Worm (Caenorhabditis elegans) whole organism, L1 larva: ENCODE results near the gene C25H3.3.
A peak's percentile ranks its signal among the peaks of the same experiment; 100 is the strongest.

Experiments
- C04F5.9 ChIP-seq: sonication (generic microtip); optimal IDR thresholded peaks from 2 replicates; lab custom pipeline; 2016; ENCODE audit warnings: missing genetic modification characterization, missing compliant biosample characterization
- C16A3.4 ChIP-seq: fragments of 150-350 bp; optimal IDR thresholded peaks from 2 replicates; lab custom pipeline; 2014; ENCODE audit warnings: missing biosample characterization, missing genetic modification characterization
- C34B4.2 ChIP-seq: sonication (generic microtip); optimal IDR thresholded peaks from 2 replicates; lab custom pipeline; 2017; ENCODE audit warnings: mild to moderate bottlenecking, missing genetic modification characterization, missing compliant biosample characterization
- Y116A8C.19 ChIP-seq: sonication (generic microtip); optimal IDR thresholded peaks from 2 replicates; lab custom pipeline; 2016; ENCODE audit warnings: missing compliant biosample characterization, missing genetic modification characterization, borderline replicate concordance
- aly-2 ChIP-seq: fragments of 150-350 bp; optimal IDR thresholded peaks from 2 replicates; lab custom pipeline; 2014; ENCODE audit warnings: missing biosample characterization, missing genetic modification characterization
- blmp-1 ChIP-seq: fragments of 150-350 bp; optimal IDR thresholded peaks from 2 replicates; lab custom pipeline; 2014; ENCODE audit warnings: missing biosample characterization, missing genetic modification characterization
- ceh-63 ChIP-seq: fragments of 200-800 bp; sonication (Bioruptor generic); optimal IDR thresholded peaks from 2 replicates; lab custom pipeline; 2018; ENCODE audit warnings: mild to moderate bottlenecking, missing genetic modification characterization, missing compliant biosample characterization
- ceh-88 ChIP-seq: fragments of 200-800 bp; sonication (Bioruptor generic); IDR thresholded peaks from 2 replicates; pipeline ENCODE4 v1.3.6; 2022; ENCODE audit warnings: missing genetic modification characterization, missing compliant biosample characterization
- ceh-90 ChIP-seq: sonication (generic microtip); optimal IDR thresholded peaks from 2 replicates; lab custom pipeline; 2016; ENCODE audit warnings: missing genetic modification characterization, missing compliant biosample characterization
- ces-1 ChIP-seq: fragments of 150-350 bp; optimal IDR thresholded peaks from 2 replicates; lab custom pipeline; 2014; ENCODE audit warnings: missing biosample characterization, missing genetic modification reagents, missing genetic modification characterization
- dpl-1 ChIP-seq, 3 experiments: fragments of 150-350 bp in 2 of 3; sonication (generic microtip) in 1 of 3; optimal IDR thresholded peaks; 2 replicates each; lab custom pipeline; 2014 to 2017; ENCODE audit warnings: missing biosample characterization in 3 of 3, missing genetic modification characterization in 3 of 3, missing genetic modification reagents in 3 of 3
- efl-1 ChIP-seq, 4 experiments: fragments of 150-350 bp; optimal IDR thresholded peaks in 3 of 4; peaks in 1 of 4; 1 replicate in 1 of 4; 2 replicates in 3 of 4; lab custom pipeline; 2014; ENCODE audit warnings: missing biosample characterization in 2 of 4, missing genetic modification characterization in 2 of 4, missing genetic modification reagents in 2 of 4
- egl-13 ChIP-seq: sonication (generic microtip); optimal IDR thresholded peaks from 2 replicates; lab custom pipeline; 2016; ENCODE audit warnings: missing genotype, missing genetic modification reagents, missing genetic modification characterization, missing compliant biosample characterization
- elt-2 ChIP-seq: sonication (generic microtip); optimal IDR thresholded peaks from 2 replicates; lab custom pipeline; 2016; ENCODE audit warnings: missing genetic modification characterization, mild to moderate bottlenecking, inconsistent platforms, missing compliant biosample characterization, missing genetic modification reagents
- elt-3 ChIP-seq, 6 experiments: fragments of 150-350 bp in 1 of 6; sonication (generic microtip); optimal IDR thresholded peaks; 2 replicates each; lab custom pipeline; 2017 to 2018; ENCODE audit warnings: missing biosample characterization in 6 of 6, missing genetic modification characterization in 6 of 6, inconsistent platforms in 1 of 6
- ets-5 ChIP-seq: fragments of 200-800 bp; sonication (Bioruptor generic); IDR thresholded peaks from 2 replicates; pipeline ENCODE4 v1.3.6; 2022; ENCODE audit warnings: missing genetic modification characterization, missing compliant biosample characterization
- fkh-10 ChIP-seq: sonication (generic microtip); optimal IDR thresholded peaks from 2 replicates; lab custom pipeline; 2017; ENCODE audit warnings: missing biosample characterization, missing genetic modification reagents, missing genetic modification characterization
- fkh-4 ChIP-seq: sonication (generic microtip); optimal IDR thresholded peaks from 2 replicates; lab custom pipeline; 2016; ENCODE audit warnings: missing compliant biosample characterization, missing genetic modification characterization, borderline replicate concordance
- fkh-8 ChIP-seq: sonication (generic microtip); optimal IDR thresholded peaks from 2 replicates; lab custom pipeline; 2016; ENCODE audit warnings: mild to moderate bottlenecking, missing genetic modification characterization, missing compliant biosample characterization
- grh-1 ChIP-seq: fragments of 200-800 bp; sonication (Bioruptor generic); IDR thresholded peaks from 2 replicates; pipeline ENCODE4 v1.3.6; 2022; ENCODE audit warnings: missing genetic modification reagents, missing genetic modification characterization, missing compliant biosample characterization
- hlh-17 ChIP-seq: fragments of 200-800 bp; sonication (Bioruptor generic); optimal IDR thresholded peaks from 2 replicates; lab custom pipeline; 2018; ENCODE audit warnings: missing genetic modification characterization, mild to moderate bottlenecking, missing compliant biosample characterization, moderate library complexity, borderline replicate concordance
- hlh-4 ChIP-seq: sonication (generic microtip); optimal IDR thresholded peaks from 2 replicates; lab custom pipeline; 2016; ENCODE audit warnings: mild to moderate bottlenecking, missing genetic modification characterization, missing compliant biosample characterization
- hpl-2 ChIP-seq: fragments of 150-350 bp; optimal IDR thresholded peaks from 2 replicates; lab custom pipeline; 2014; ENCODE audit warnings: missing biosample characterization, missing genetic modification reagents, missing genetic modification characterization
- irx-1 ChIP-seq: sonication (generic microtip); optimal IDR thresholded peaks from 2 replicates; lab custom pipeline; 2016; ENCODE audit warnings: missing genetic modification characterization, missing compliant biosample characterization
- jun-1 ChIP-seq: fragments of 150-350 bp; optimal IDR thresholded peaks from 2 replicates; lab custom pipeline; 2014; ENCODE audit warnings: missing biosample characterization, missing genetic modification reagents, missing genetic modification characterization
- lin-13 ChIP-seq: fragments of 150-350 bp; optimal IDR thresholded peaks from 2 replicates; lab custom pipeline; 2014; ENCODE audit warnings: missing biosample characterization, missing genetic modification reagents, missing genetic modification characterization
- lin-14 ChIP-seq: fragments of 200-800 bp; sonication (Bioruptor generic); optimal IDR thresholded peaks from 2 replicates; lab custom pipeline; 2018; ENCODE audit warnings: mild to moderate bottlenecking, missing genetic modification characterization, moderate library complexity, missing compliant biosample characterization
- lin-39 ChIP-seq: fragments of 150-350 bp; optimal IDR thresholded peaks from 2 replicates; lab custom pipeline; 2014; ENCODE audit warnings: missing biosample characterization, missing genetic modification reagents, missing genetic modification characterization
- mef-2 ChIP-seq: fragments of 150-350 bp; optimal IDR thresholded peaks from 2 replicates; lab custom pipeline; 2014; ENCODE audit warnings: missing biosample characterization, missing genetic modification characterization
- mep-1 ChIP-seq: fragments of 150-350 bp; optimal IDR thresholded peaks from 2 replicates; lab custom pipeline; 2014; ENCODE audit warnings: missing biosample characterization, missing genetic modification characterization
- nhr-28 ChIP-seq: fragments of 150-350 bp; optimal IDR thresholded peaks from 2 replicates; lab custom pipeline; 2014; ENCODE audit warnings: missing biosample characterization, missing genetic modification characterization
- nhr-47 ChIP-seq: sonication (generic microtip); optimal IDR thresholded peaks from 2 replicates; lab custom pipeline; 2016; ENCODE audit warnings: mild to moderate bottlenecking, missing genetic modification characterization, moderate library complexity, missing compliant biosample characterization
- nhr-71 ChIP-seq: sonication (generic microtip); optimal IDR thresholded peaks from 2 replicates; lab custom pipeline; 2016; ENCODE audit warnings: mild to moderate bottlenecking, missing genetic modification characterization, moderate library complexity, missing compliant biosample characterization
- nhr-84 ChIP-seq: sonication (generic microtip); optimal IDR thresholded peaks from 2 replicates; lab custom pipeline; 2017; ENCODE audit warnings: missing biosample characterization, missing genetic modification characterization
- nhr-85 ChIP-seq: sonication (generic microtip); peaks from one replicate; lab custom pipeline; 2016; ENCODE audit warnings: missing genetic modification characterization, inconsistent platforms, missing compliant biosample characterization
- pag-3 ChIP-seq: sonication (generic microtip); optimal IDR thresholded peaks from 2 replicates; lab custom pipeline; 2017; ENCODE audit warnings: missing genetic modification characterization, mild to moderate bottlenecking, missing compliant biosample characterization, antibody characterized with exemption, borderline replicate concordance; ENCODE audit not compliant: insufficient read depth
- snu-23 ChIP-seq: sonication (generic microtip); optimal IDR thresholded peaks from 2 replicates; lab custom pipeline; 2016; ENCODE audit warnings: missing genetic modification characterization, missing compliant biosample characterization
- sox-4 ChIP-seq: sonication (generic microtip); optimal IDR thresholded peaks from 2 replicates; lab custom pipeline; 2016; ENCODE audit warnings: missing genetic modification characterization, missing compliant biosample characterization
- sptf-1 ChIP-seq: fragments of 150-350 bp; optimal IDR thresholded peaks from 2 replicates; lab custom pipeline; 2014; ENCODE audit warnings: missing biosample characterization, missing genetic modification characterization
- swsn-7 ChIP-seq: sonication (generic microtip); optimal IDR thresholded peaks from 2 replicates; lab custom pipeline; 2016; ENCODE audit warnings: missing genetic modification characterization, missing compliant biosample characterization
- tbx-2 ChIP-seq: sonication (generic microtip); optimal IDR thresholded peaks from 2 replicates; lab custom pipeline; 2016; ENCODE audit warnings: missing genetic modification characterization, missing compliant biosample characterization
- tlp-1 ChIP-seq: fragments of 150-350 bp; optimal IDR thresholded peaks from 2 replicates; lab custom pipeline; 2014; ENCODE audit warnings: missing biosample characterization, missing genetic modification characterization
- unc-130 ChIP-seq: fragments of 150-350 bp; optimal IDR thresholded peaks from 2 replicates; lab custom pipeline; 2017; ENCODE audit warnings: missing biosample characterization, missing genetic modification characterization, inconsistent platforms
- unc-30 ChIP-seq: sonication (generic microtip); optimal IDR thresholded peaks from 2 replicates; lab custom pipeline; 2017; ENCODE audit warnings: missing biosample characterization, missing genetic modification characterization
- unc-62 ChIP-seq: fragments of 150-350 bp; optimal IDR thresholded peaks from 2 replicates; lab custom pipeline; 2014; ENCODE audit warnings: missing biosample characterization, missing genetic modification reagents, missing genetic modification characterization
- unc-98 ChIP-seq: fragments of 200-800 bp; sonication (Bioruptor generic); IDR thresholded peaks from 2 replicates; pipeline ENCODE4 v1.3.6; 2022; ENCODE audit warnings: missing genetic modification characterization, missing compliant biosample characterization
- vab-15 ChIP-seq: sonication (generic microtip); optimal IDR thresholded peaks from 2 replicates; lab custom pipeline; 2017; ENCODE audit warnings: missing genotype, mild to moderate bottlenecking, missing genetic modification characterization, missing compliant biosample characterization
- xbp-1 ChIP-seq: sonication (generic microtip); optimal IDR thresholded peaks from 2 replicates; lab custom pipeline; 2016; ENCODE audit warnings: missing genetic modification characterization, missing compliant biosample characterization
- zag-1 ChIP-seq: fragments of 150-350 bp; optimal IDR thresholded peaks from 2 replicates; lab custom pipeline; 2014; ENCODE audit warnings: missing biosample characterization, missing genetic modification characterization
- zip-4 ChIP-seq: fragments of 200-800 bp; sonication (Bioruptor generic); optimal IDR thresholded peaks from 2 replicates; lab custom pipeline; 2018; ENCODE audit warnings: mild to moderate bottlenecking, missing genetic modification characterization, moderate library complexity, missing compliant biosample characterization
- ztf-11 ChIP-seq, 2 experiments: sonication (generic microtip); optimal IDR thresholded peaks; 2 replicates each; lab custom pipeline; 2016 to 2017; ENCODE audit warnings: missing genetic modification characterization in 2 of 2, missing biosample characterization in 1 of 2, missing compliant biosample characterization in 1 of 2

The C25H3.3 gene

ce11 chrII:5712126-5712525, 18.1 kb downstream of the C25H3.3 start:
- peak; percentile 3 for TF ChIP-seq snu-23 (GFP tag; lab: Kevin White, UChicago)
- no peak for TF ChIP-seq ces-1

ce11 chrII:5714807-5715206, 20.8 kb downstream of the C25H3.3 start, which contains the start of the genes tiar-1 and lelo-4:
Gene tiar-1 (minus strand): TSS chrII:5714823.
Gene lelo-4 (plus strand): TSS chrII:5714924.
- TF ChIP-seq hlh-17 (GFP tag; lab: Kevin White, UChicago) (no peak), vab-15 (tag; lab: Kevin White, UChicago) (no peak), dpl-1 (GFP tag; optimal IDR thresholded peaks at IDR 0.05; lab: Kevin White, UChicago) (peak; percentile 85 to 94 (median 87)), ceh-63 (no peak), fkh-4 (tag; lab: Kevin White, UChicago) (no peak), aly-2 (tag; lab: Kevin White, UChicago) (no peak), zag-1 (tag; lab: Kevin White, UChicago) (no peak), unc-130 (tag; lab: Kevin White, UChicago) (peak; percentile 77), ets-5 (GFP tag; lab: Robert Waterston, UW) (no peak), hlh-4 (tag; lab: Kevin White, UChicago) (no peak), unc-98 (GFP tag; lab: Robert Waterston, UW) (no peak), nhr-71 (tag; lab: Kevin White, UChicago) (peak; percentile 73), fkh-10 (GFP tag; lab: Kevin White, UChicago) (no peak), irx-1 (no peak), elt-3 (tag; optimal IDR thresholded peaks at IDR 0.05; lab: Kevin White, UChicago) (peak in 1 of 6 experiments; percentile 58), unc-30 (no peak), tlp-1 (tag; lab: Kevin White, UChicago) (no peak), nhr-28 (tag; lab: Kevin White, UChicago) (no peak), swsn-7 (tag; lab: Kevin White, UChicago) (peak; percentile 54), nhr-85 (tag; lab: Kevin White, UChicago) (peak; percentile 72), jun-1 (tag; lab: Kevin White, UChicago) (no peak), nhr-84 (tag; lab: Kevin White, UChicago) (no peak), C04F5.9 (no peak), ceh-90 (no peak), sptf-1 (tag; lab: Kevin White, UChicago) (no peak), tbx-2 (tag; lab: Kevin White, UChicago) (peak; percentile 57), mef-2 (tag; lab: Kevin White, UChicago) (no peak), grh-1 (GFP tag; lab: Robert Waterston, UW) (no peak), fkh-8 (tag; lab: Kevin White, UChicago) (peak; percentile 44), lin-13 (GFP tag; lab: Kevin White, UChicago) (peak; percentile 50), efl-1 (optimal IDR thresholded peaks at IDR 0.05; lab: Kevin White, UChicago) (peak; percentile 24 to 91), efl-1 (GFP tag; optimal IDR thresholded peaks at IDR 0.05 in 1 of 2; lab: Kevin White, UChicago) (peak; percentile 90 to 98), egl-13 (no peak), hpl-2 (GFP tag; lab: Kevin White, UChicago) (no peak), ztf-11 (tag; optimal IDR thresholded peaks at IDR 0.05; lab: Kevin White, UChicago) (no peak), blmp-1 (tag; lab: Kevin White, UChicago) (peak; percentile 62), ceh-88 (GFP tag; lab: Robert Waterston, UW) (no peak), unc-62 (GFP tag; lab: Kevin White, UChicago) (no peak), Y116A8C.19 (tag; lab: Kevin White, UChicago) (no peak), lin-39 (tag; lab: Kevin White, UChicago) (no peak), pag-3 (tag; lab: Kevin White, UChicago) (no peak), mep-1 (tag; lab: Kevin White, UChicago) (peak; percentile 80), elt-2 (tag; lab: Kevin White, UChicago) (no peak), C16A3.4 (tag; lab: Kevin White, UChicago) (peak; percentile 66), nhr-47 (peak; percentile 42), xbp-1 (tag; lab: Kevin White, UChicago) (peak; percentile 63), sox-4 (tag; lab: Kevin White, UChicago) (no peak), zip-4 (GFP tag; lab: Kevin White, UChicago) (no peak), C34B4.2 (tag; lab: Kevin White, UChicago) (no peak), snu-23 (GFP tag; lab: Kevin White, UChicago) (peak; percentile 76), lin-14 (peak; percentile 76)
